Worm (Caenorhabditis elegans) whole organism, early embryonic: ENCODE data around the gene srx-54.

ENCODE experiments used
- ama-1 ChIP-seq: fragments of 150-350 bp; optimal IDR thresholded peaks from 2 replicates; lab custom pipeline; 2014
- ets-7 ChIP-seq: sonication (generic microtip); optimal IDR thresholded peaks from 2 replicates; lab custom pipeline; 2016; ENCODE audit warnings: missing genotype, missing genetic modification characterization, missing compliant biosample characterization
- flt-1 ChIP-seq: fragments of 200-800 bp; sonication (Bioruptor generic); IDR thresholded peaks from 2 replicates; pipeline ENCODE4 v1.3.6; 2022; ENCODE audit warnings: missing genetic modification characterization, missing compliant biosample characterization
- hmg-4 ChIP-seq: fragments of 200-800 bp; sonication (Bioruptor generic); optimal IDR thresholded peaks from 2 replicates; lab custom pipeline; 2018; ENCODE audit warnings: mild to moderate bottlenecking, missing genetic modification characterization, missing compliant biosample characterization
- sea-1 ChIP-seq: fragments of 200-800 bp; sonication (Bioruptor generic); conservative IDR thresholded peaks from 2 replicates; pipeline ENCODE4 v1.3.6; 2022; ENCODE audit warnings: missing genetic modification characterization, missing compliant biosample characterization

DNA sequence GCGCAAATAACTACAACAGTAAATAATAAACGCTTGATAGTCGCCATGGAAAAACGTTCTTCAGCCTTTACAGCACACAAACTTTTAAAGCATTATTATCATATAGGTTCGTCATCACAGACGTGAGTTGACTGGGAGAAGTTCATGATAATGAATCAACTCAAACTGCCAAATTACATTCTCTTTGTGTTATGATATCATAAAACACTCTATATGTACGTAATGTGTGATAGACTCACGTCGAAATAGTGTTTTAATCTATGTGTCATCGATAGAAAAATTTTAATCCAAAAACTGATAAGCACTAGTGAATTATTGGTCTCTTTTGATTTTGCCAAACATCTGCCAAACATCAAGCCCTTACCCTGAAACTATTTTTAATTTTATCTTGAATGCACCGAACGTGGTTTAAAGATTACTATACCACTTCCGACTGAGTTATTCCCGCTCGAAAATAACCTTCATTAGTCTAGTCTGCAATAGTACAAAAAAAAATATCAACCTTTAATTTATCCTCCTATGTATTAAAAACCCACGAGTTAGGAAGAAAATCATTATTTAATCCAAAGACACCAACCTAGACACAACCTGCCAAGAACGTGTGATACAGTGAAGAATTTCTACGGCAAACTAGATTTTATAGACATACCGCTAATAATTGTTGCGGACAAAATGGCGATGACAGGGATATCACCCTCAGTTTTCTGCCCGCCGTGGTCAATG lies 34.5 kb downstream of the srx-54 start, which contains the start of the genes clc-12 and clec-240:
- TF ChIP-seq flt-1 (GFP tag; lab: Robert Waterston, UW) (no peak), sea-1 (no peak), hmg-4 (GFP tag; lab: Kevin White, UChicago) (no peak), ets-7 (tag; lab: Kevin White, UChicago) (no peak), ama-1 (lab: Kevin White, UChicago) (no peak)
